Worm (Caenorhabditis elegans): ENCODE data around the gene col-177.

DNA sequence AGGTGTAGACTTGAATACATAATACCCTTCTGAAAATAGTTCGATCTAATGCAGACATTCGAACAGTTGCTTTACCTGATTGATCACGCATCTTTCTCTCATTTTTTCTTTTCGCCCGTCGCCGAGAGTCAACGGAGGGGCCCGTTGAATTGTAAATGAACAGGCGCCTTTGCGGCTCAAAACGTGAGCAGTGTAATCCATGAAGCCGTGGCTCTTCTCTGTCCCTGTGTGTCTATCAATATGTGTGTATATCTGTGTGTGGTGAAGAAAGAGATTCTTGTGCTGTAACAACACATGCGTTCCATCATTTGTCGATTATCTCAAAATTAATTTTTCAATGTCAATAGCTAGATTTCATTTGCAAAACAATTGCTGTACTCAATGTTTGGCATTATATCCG, 33.9 kb upstream of the col-177 start:
- TF ChIP-seq sox-4 (tag; optimal IDR thresholded peaks at IDR 0.05): no peak
- no peak for TF ChIP-seq nhr-11 (tag; optimal IDR thresholded peaks at IDR 0.05)
- no peak for TF ChIP-seq nhr-90 (tag; optimal IDR thresholded peaks at IDR 0.05; ENCODE audit: poor library complexity)
- no peak for TF ChIP-seq ces-1 (GFP tag; optimal IDR thresholded peaks at IDR 0.05)
- TF ChIP-seq ztf-11 (tag; optimal IDR thresholded peaks at IDR 0.05): no peak
- no peak for TF ChIP-seq nhr-12 (tag; optimal IDR thresholded peaks at IDR 0.05)
